Worm (Caenorhabditis elegans) whole organism, L1 larva: ENCODE measurements around the gene T23D5.3.

Experiments used
- C04F5.9 ChIP-seq: sonication (generic microtip); optimal IDR thresholded peaks from 2 replicates; lab custom pipeline; 2016; ENCODE audit warnings: missing genetic modification characterization, missing compliant biosample characterization
- Y116A8C.19 ChIP-seq: sonication (generic microtip); optimal IDR thresholded peaks from 2 replicates; lab custom pipeline; 2016; ENCODE audit warnings: missing compliant biosample characterization, missing genetic modification characterization, borderline replicate concordance
- aha-1 ChIP-seq: fragments of 150-350 bp; optimal IDR thresholded peaks from 2 replicates; lab custom pipeline; 2014; ENCODE audit warnings: missing biosample characterization, missing genetic modification characterization
- blmp-1 ChIP-seq: fragments of 150-350 bp; optimal IDR thresholded peaks from 2 replicates; lab custom pipeline; 2014; ENCODE audit warnings: missing biosample characterization, missing genetic modification characterization
- ceh-8 ChIP-seq: fragments of 200-800 bp; sonication (Bioruptor generic); optimal IDR thresholded peaks from 2 replicates; lab custom pipeline; 2018; ENCODE audit warnings: mild to moderate bottlenecking, missing genetic modification characterization, moderate library complexity, missing compliant biosample characterization
- ceh-82 ChIP-seq, 3 experiments: fragments of 150-350 bp in 1 of 3; sonication (generic microtip) in 2 of 3; optimal IDR thresholded peaks; 2 replicates each; lab custom pipeline; 2014 to 2017; ENCODE audit warnings: missing biosample characterization in 3 of 3, missing genetic modification characterization in 3 of 3
- ceh-90 ChIP-seq: sonication (generic microtip); optimal IDR thresholded peaks from 2 replicates; lab custom pipeline; 2016; ENCODE audit warnings: missing genetic modification characterization, missing compliant biosample characterization
- ces-1 ChIP-seq: fragments of 150-350 bp; optimal IDR thresholded peaks from 2 replicates; lab custom pipeline; 2014; ENCODE audit warnings: missing biosample characterization, missing genetic modification reagents, missing genetic modification characterization
- egl-27 ChIP-seq, 2 experiments: fragments of 150-350 bp in 1 of 2; sonication (generic microtip); optimal IDR thresholded peaks; 3 replicates each; lab custom pipeline; 2017 to 2018; ENCODE audit warnings: missing biosample characterization in 2 of 2, missing genetic modification characterization in 2 of 2, missing genetic modification reagents in 2 of 2
- elt-2 ChIP-seq: sonication (generic microtip); optimal IDR thresholded peaks from 2 replicates; lab custom pipeline; 2016; ENCODE audit warnings: missing genetic modification characterization, mild to moderate bottlenecking, inconsistent platforms, missing compliant biosample characterization, missing genetic modification reagents
- ets-5 ChIP-seq: fragments of 200-800 bp; sonication (Bioruptor generic); IDR thresholded peaks from 2 replicates; pipeline ENCODE4 v1.3.6; 2022; ENCODE audit warnings: missing genetic modification characterization, missing compliant biosample characterization
- fkh-10 ChIP-seq: sonication (generic microtip); optimal IDR thresholded peaks from 2 replicates; lab custom pipeline; 2017; ENCODE audit warnings: missing biosample characterization, missing genetic modification reagents, missing genetic modification characterization
- fkh-8 ChIP-seq: sonication (generic microtip); optimal IDR thresholded peaks from 2 replicates; lab custom pipeline; 2016; ENCODE audit warnings: mild to moderate bottlenecking, missing genetic modification characterization, missing compliant biosample characterization
- grh-1 ChIP-seq: fragments of 200-800 bp; sonication (Bioruptor generic); IDR thresholded peaks from 2 replicates; pipeline ENCODE4 v1.3.6; 2022; ENCODE audit warnings: missing genetic modification reagents, missing genetic modification characterization, missing compliant biosample characterization
- hlh-17 ChIP-seq: fragments of 200-800 bp; sonication (Bioruptor generic); optimal IDR thresholded peaks from 2 replicates; lab custom pipeline; 2018; ENCODE audit warnings: missing genetic modification characterization, mild to moderate bottlenecking, missing compliant biosample characterization, moderate library complexity, borderline replicate concordance
- hlh-4 ChIP-seq: sonication (generic microtip); optimal IDR thresholded peaks from 2 replicates; lab custom pipeline; 2016; ENCODE audit warnings: mild to moderate bottlenecking, missing genetic modification characterization, missing compliant biosample characterization
- hpl-2 ChIP-seq: fragments of 150-350 bp; optimal IDR thresholded peaks from 2 replicates; lab custom pipeline; 2014; ENCODE audit warnings: missing biosample characterization, missing genetic modification reagents, missing genetic modification characterization
- irx-1 ChIP-seq: sonication (generic microtip); optimal IDR thresholded peaks from 2 replicates; lab custom pipeline; 2016; ENCODE audit warnings: missing genetic modification characterization, missing compliant biosample characterization
- isw-1 ChIP-seq: fragments of 200-800 bp; sonication (Bioruptor generic); IDR thresholded peaks from 2 replicates; pipeline ENCODE4 v1.3.6; 2022; ENCODE audit warnings: missing genetic modification characterization, missing compliant biosample characterization
- lin-13 ChIP-seq: fragments of 150-350 bp; optimal IDR thresholded peaks from 2 replicates; lab custom pipeline; 2014; ENCODE audit warnings: missing biosample characterization, missing genetic modification reagents, missing genetic modification characterization
- lir-3 ChIP-seq: sonication (generic microtip); optimal IDR thresholded peaks from 2 replicates; lab custom pipeline; 2016; ENCODE audit warnings: mild to moderate bottlenecking, missing genetic modification characterization, moderate library complexity, missing compliant biosample characterization; ENCODE audit not compliant: poor library complexity
- mdl-1 ChIP-seq, 2 experiments: fragments of 150-350 bp; optimal IDR thresholded peaks; 2 replicates each; lab custom pipeline; 2014 to 2017; ENCODE audit warnings: missing biosample characterization in 2 of 2, missing genetic modification characterization in 2 of 2, inconsistent platforms in 1 of 2
- nhr-12 ChIP-seq: sonication (generic microtip); optimal IDR thresholded peaks from 2 replicates; lab custom pipeline; 2017; ENCODE audit warnings: missing biosample characterization, missing genetic modification characterization
- nhr-19 ChIP-seq: fragments of 200-800 bp; sonication (Bioruptor generic); conservative IDR thresholded peaks from 2 replicates; pipeline ENCODE4 v1.3.6; 2022; ENCODE audit warnings: missing genetic modification characterization, missing compliant biosample characterization
- nhr-20 ChIP-seq: sonication (generic microtip); optimal IDR thresholded peaks from 2 replicates; lab custom pipeline; 2016; ENCODE audit warnings: mild to moderate bottlenecking, missing genetic modification characterization, missing compliant biosample characterization
- nhr-237 ChIP-seq: fragments of 150-350 bp; optimal IDR thresholded peaks from 2 replicates; lab custom pipeline; 2014; ENCODE audit warnings: missing biosample characterization, missing genetic modification characterization
- nhr-71 ChIP-seq: sonication (generic microtip); optimal IDR thresholded peaks from 2 replicates; lab custom pipeline; 2016; ENCODE audit warnings: mild to moderate bottlenecking, missing genetic modification characterization, moderate library complexity, missing compliant biosample characterization
- nhr-76 ChIP-seq: sonication (generic microtip); optimal IDR thresholded peaks from 2 replicates; lab custom pipeline; 2017; ENCODE audit warnings: missing biosample characterization, missing genetic modification characterization
- nhr-84 ChIP-seq: sonication (generic microtip); optimal IDR thresholded peaks from 2 replicates; lab custom pipeline; 2017; ENCODE audit warnings: missing biosample characterization, missing genetic modification characterization
- skn-1 ChIP-seq: fragments of 150-350 bp; optimal IDR thresholded peaks from 2 replicates; lab custom pipeline; 2014; ENCODE audit warnings: missing biosample characterization, missing genetic modification characterization
- snu-23 ChIP-seq: sonication (generic microtip); optimal IDR thresholded peaks from 2 replicates; lab custom pipeline; 2016; ENCODE audit warnings: missing genetic modification characterization, missing compliant biosample characterization
- sptf-1 ChIP-seq: fragments of 150-350 bp; optimal IDR thresholded peaks from 2 replicates; lab custom pipeline; 2014; ENCODE audit warnings: missing biosample characterization, missing genetic modification characterization
- tbx-2 ChIP-seq: sonication (generic microtip); optimal IDR thresholded peaks from 2 replicates; lab custom pipeline; 2016; ENCODE audit warnings: missing genetic modification characterization, missing compliant biosample characterization
- unc-130 ChIP-seq: fragments of 150-350 bp; optimal IDR thresholded peaks from 2 replicates; lab custom pipeline; 2017; ENCODE audit warnings: missing biosample characterization, missing genetic modification characterization, inconsistent platforms
- unc-62 ChIP-seq: fragments of 150-350 bp; optimal IDR thresholded peaks from 2 replicates; lab custom pipeline; 2014; ENCODE audit warnings: missing biosample characterization, missing genetic modification reagents, missing genetic modification characterization
- vab-15 ChIP-seq: sonication (generic microtip); optimal IDR thresholded peaks from 2 replicates; lab custom pipeline; 2017; ENCODE audit warnings: missing genotype, mild to moderate bottlenecking, missing genetic modification characterization, missing compliant biosample characterization
- zip-4 ChIP-seq: fragments of 200-800 bp; sonication (Bioruptor generic); optimal IDR thresholded peaks from 2 replicates; lab custom pipeline; 2018; ENCODE audit warnings: mild to moderate bottlenecking, missing genetic modification characterization, moderate library complexity, missing compliant biosample characterization
- ztf-4 ChIP-seq: fragments of 150-350 bp; optimal IDR thresholded peaks from 2 replicates; lab custom pipeline; 2014; ENCODE audit warnings: missing biosample characterization, missing genetic modification characterization

T23D5.3 gene

DNA sequence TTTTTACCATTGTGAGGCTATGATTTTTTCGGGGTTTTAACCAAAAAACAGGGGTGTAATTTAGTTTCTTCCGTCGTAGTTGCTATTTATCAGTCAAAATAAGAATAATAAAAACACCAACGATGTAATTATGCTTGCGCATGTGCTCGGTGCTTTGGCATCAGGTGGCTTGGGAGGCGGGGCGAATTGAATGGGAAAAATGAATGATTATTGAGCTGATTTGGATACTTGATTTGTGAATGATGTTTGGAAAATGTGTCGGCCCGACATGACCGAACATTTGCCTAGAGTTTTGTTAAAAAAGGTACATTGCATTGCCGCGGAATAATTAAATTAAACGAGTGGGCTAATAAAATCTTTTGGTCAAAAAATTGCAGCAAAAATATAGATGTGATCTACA lies 1.3 kb downstream of the T23D5.3 start, which contains the start of gene str-38:
TSS of gene str-38 (minus strand) at position 101 of the 400 bp plus-strand sequence.
- TF ChIP-seq irx-1 (tag; lab: Kevin White, UChicago) (no peak), ets-5 (no peak), unc-62 (GFP tag; lab: Kevin White, UChicago) (no peak), tbx-2 (tag; lab: Kevin White, UChicago) (no peak), nhr-12 (tag; lab: Kevin White, UChicago) (no peak), mdl-1 (tag; optimal IDR thresholded peaks at IDR 0.05; lab: Kevin White, UChicago) (no peak), aha-1 (tag; lab: Kevin White, UChicago) (no peak), fkh-8 (tag; lab: Kevin White, UChicago) (no peak), grh-1 (no peak), blmp-1 (tag; lab: Kevin White, UChicago) (no peak), lin-13 (no peak), C04F5.9 (no peak), ztf-4 (tag; lab: Kevin White, UChicago) (no peak)

DNA sequence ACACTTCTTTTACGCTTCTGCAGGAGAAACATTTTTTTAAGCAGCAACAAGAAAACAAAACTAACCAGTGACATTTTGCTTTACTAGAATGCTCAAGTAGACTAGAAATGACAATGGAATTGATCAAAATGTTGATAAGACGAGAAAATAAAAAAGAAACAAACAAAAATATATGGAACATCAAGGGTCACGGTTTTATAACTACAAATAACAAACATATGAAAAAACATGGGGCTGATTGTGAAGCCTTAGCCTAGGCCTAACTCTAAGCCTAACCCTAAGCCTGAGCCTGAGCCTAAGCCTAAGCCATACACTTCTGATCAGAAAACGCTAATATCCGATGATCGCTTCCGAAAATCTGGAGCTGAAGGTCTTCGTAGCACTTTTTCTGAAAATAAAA lies 3.0 kb downstream of the T23D5.3 start, which contains the start of gene Y6E2A.10:
TSS of gene Y6E2A.10 (minus strand) at position 101 of the 400 bp plus-strand sequence.
- TF ChIP-seq Y116A8C.19: no peak
- TF ChIP-seq ces-1: no peak
- no peak for TF ChIP-seq zip-4 (GFP tag; lab: Kevin White, UChicago)
- no peak for TF ChIP-seq egl-27 (tag; optimal IDR thresholded peaks at IDR 0.05; lab: Kevin White, UChicago)
- TF ChIP-seq nhr-237 (tag; lab: Kevin White, UChicago): no peak
- no peak for TF ChIP-seq unc-130 (tag; lab: Kevin White, UChicago)
- no peak for TF ChIP-seq elt-2 (tag; lab: Kevin White, UChicago)
- TF ChIP-seq snu-23 (GFP tag; lab: Kevin White, UChicago): no peak
- TF ChIP-seq hpl-2 (GFP tag; lab: Kevin White, UChicago): no peak
- TF ChIP-seq vab-15 (tag; lab: Kevin White, UChicago): no peak

DNA sequence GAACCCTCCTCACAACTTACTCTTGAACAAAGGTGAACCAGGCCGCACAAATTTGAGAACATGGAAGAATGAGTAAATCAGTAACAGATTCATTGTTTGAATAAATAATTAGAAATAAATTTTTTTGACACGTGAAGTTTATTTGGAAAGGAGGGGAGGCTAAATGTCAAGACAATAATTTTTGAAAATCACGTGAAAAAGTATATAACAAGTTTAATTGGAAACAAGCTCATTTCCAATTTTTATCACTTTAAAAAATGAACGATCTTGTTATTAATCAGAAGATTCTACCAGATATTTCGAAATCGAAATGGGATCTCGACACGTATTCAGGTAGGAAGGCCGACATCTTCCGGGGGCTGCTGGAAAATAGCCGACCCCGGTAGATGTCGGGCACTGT lies 6.9 kb downstream of the T23D5.3 start, which contains the start of the genes irld-57 and sfxn-1.3:
TSS of gene irld-57 (minus strand) at position 101 of the 400 bp plus-strand sequence.
TSS of gene sfxn-1.3 (plus strand) at position 232 of the 400 bp plus-strand sequence.
- no peak for TF ChIP-seq ceh-8 (GFP tag; lab: Kevin White, UChicago)
- no peak for TF ChIP-seq hpl-2 (GFP tag; lab: Kevin White, UChicago)
- no peak for TF ChIP-seq nhr-71 (tag; lab: Kevin White, UChicago)
- TF ChIP-seq lir-3 (tag; lab: Kevin White, UChicago): no peak
- no peak for TF ChIP-seq egl-27 (tag; optimal IDR thresholded peaks at IDR 0.05; lab: Kevin White, UChicago)
- TF ChIP-seq elt-2 (tag; lab: Kevin White, UChicago): no peak
- no peak for TF ChIP-seq lin-13
- TF ChIP-seq ceh-90 (tag; lab: Kevin White, UChicago): no peak
- TF ChIP-seq Y116A8C.19: no peak
- no peak for TF ChIP-seq nhr-19
- no peak for TF ChIP-seq hlh-17
- TF ChIP-seq nhr-76: no peak
- TF ChIP-seq sptf-1 (tag; lab: Kevin White, UChicago): no peak
- no peak for TF ChIP-seq nhr-20 (tag; lab: Kevin White, UChicago)
- TF ChIP-seq ceh-82 (tag; optimal IDR thresholded peaks at IDR 0.05; lab: Kevin White, UChicago): no peak
- TF ChIP-seq fkh-10 (GFP tag; lab: Kevin White, UChicago): no peak
- TF ChIP-seq ces-1: no peak
- no peak for TF ChIP-seq skn-1

DNA sequence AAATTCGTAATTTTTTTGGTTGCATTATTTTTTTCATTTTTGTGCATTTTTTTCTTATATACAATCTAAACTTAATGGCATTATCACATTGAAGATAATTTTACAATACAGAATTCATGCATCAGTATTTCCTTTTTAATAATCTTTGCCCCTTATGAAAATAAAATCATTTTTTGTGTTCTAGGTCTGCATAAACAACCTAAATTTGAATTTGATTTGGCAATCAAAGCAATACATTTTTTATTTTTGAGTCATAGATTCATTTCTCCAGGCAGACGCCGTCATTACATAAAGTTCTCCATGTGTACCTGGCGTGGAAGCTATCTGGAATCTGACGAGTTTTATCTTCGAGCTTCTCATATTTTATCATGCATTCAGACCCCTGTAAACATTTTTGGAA lies 11.6 kb downstream of the T23D5.3 start, which contains the start of gene srh-140:
TSS of gene srh-140 (plus strand) at position 301 of the 400 bp plus-strand sequence.
- TF ChIP-seq nhr-84 (tag; lab: Kevin White, UChicago) (no peak), hlh-4 (tag; lab: Kevin White, UChicago) (no peak), isw-1 (GFP tag; lab: Robert Waterston, UW) (no peak), unc-62 (GFP tag; lab: Kevin White, UChicago) (no peak)
